Comparison of ENCODE assay signal across 2 fruit fly cellular contexts in genomic region chrX:20067017-20067416, dm6.
TF ChIP-seq lines count a peak whose summit lies in the region.

No protein-coding gene starts in this region.

- TF ChIP-seq CTCF in whole organism, embryonic (GFP tag; optimal IDR thresholded peaks at IDR 0.05; lab: Kevin White, UChicago) = no peak

TF ChIP-seq in whole organism, embryonic, 481 proteins besides CTCF, POLR2A, EP300 and RAD21:
- TF ChIP-seq Hr39 (optimal IDR thresholded peaks at IDR 0.05; lab: Kevin White, UChicago) (peak; percentile 95), hth (optimal IDR thresholded peaks at IDR 0.05; lab: Kevin White, UChicago) (no peak), D19A (tag; optimal IDR thresholded peaks at IDR 0.05; lab: Kevin White, UChicago) (no peak)

TF ChIP-seq in whole organism, wandering third instar larva, 38 proteins besides CTCF, POLR2A, EP300 and RAD21:
- TF ChIP-seq Dfd (GFP tag; optimal IDR thresholded peaks at IDR 0.05; lab: Kevin White, UChicago) (peak; percentile 38), woc (GFP tag; optimal IDR thresholded peaks at IDR 0.05; lab: Kevin White, UChicago) (no peak), rgr (GFP tag; optimal IDR thresholded peaks at IDR 0.05; lab: Kevin White, UChicago) (no peak)

Comparison
In these comparisons a context has a peak if more than half of its experiments do, and no peak if none do; other contexts are left out.
1. Of the 10 proteins assayed by ChIP-seq in both whole organism, embryonic and whole organism, wandering third instar larva: peak only in whole organism, embryonic: none; only in whole organism, wandering third instar larva: Dfd; in both: none; in neither: 9.